Worm (Caenorhabditis elegans) whole organism, L4/young adult: Measurements from ENCODE around the gene T28H11.7.

Experiments used
- dao-5 ChIP-seq: sonication (generic microtip); optimal IDR thresholded peaks from 2 replicates; lab custom pipeline; 2016; ENCODE audit warnings: missing genotype, missing genetic modification characterization, moderate library complexity, missing compliant biosample characterization
- him-1 ChIP-seq: sonication (generic microtip); optimal IDR thresholded peaks from 2 replicates; lab custom pipeline; 2016; ENCODE audit warnings: missing genotype, missing genetic modification reagents, missing genetic modification characterization, missing compliant biosample characterization

DNA sequence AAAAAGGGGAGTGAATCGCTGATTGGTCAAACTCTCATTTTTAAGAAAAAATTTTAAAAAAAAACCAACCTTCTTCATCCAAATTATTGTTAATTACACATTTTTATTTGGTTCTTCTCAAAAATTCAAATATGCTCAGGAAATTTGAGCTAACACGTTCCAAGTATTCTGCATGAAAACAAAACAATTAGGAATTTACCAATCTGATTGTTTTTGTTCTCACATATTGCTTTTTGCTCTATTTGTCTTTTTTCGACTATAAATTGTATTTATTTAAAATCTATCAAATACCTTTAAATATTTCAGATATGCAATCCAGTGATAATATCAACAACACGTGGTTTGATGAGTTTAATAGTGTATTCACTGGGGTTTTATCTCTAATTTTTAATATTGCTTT lies 4.7 kb downstream of the T28H11.7 start, which contains the start of gene srm-1:
- no peak for TF ChIP-seq him-1 (tag; lab: Kevin White, UChicago)
- no peak for TF ChIP-seq dao-5 (tag; lab: Kevin White, UChicago)
